Fruit fly (Drosophila melanogaster): ENCODE measurements around the gene CG10646.

CG10646 gene

DNA sequence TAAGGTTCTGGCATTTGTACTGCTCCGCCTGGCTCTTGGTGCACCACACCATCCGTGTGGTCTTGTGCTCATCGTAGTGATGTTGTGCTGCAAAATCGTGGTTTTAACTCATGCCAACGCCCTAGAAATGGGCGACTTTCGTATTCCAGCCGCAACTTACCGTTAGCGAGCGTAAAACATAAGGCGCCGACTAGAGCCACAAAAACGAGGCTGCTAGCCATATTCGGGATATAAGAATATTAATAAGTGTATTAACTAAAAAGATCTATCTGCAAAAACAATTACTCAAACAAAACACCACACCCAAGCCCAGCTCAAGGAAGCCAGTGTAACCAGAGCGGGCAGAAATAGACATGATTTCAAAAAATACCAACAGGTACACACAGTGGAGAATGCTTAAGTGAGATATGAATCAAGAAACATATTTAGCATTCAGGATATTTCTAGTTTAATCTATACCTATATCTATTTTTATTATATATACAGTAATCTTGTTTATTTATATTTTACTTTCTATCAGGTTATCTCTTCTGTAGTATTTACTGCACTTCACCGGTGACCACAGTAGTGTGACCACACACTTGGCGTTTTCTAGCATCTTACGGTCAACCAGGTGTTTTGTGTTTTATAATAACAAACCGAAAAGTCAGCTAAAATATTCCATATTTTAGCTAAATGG, 29.8 kb upstream of the CG10646 start, which contains the start of the genes Tsf2 and CG34242 (continued):
- TF ChIP-seq sc (optimal IDR thresholded peaks at IDR 0.05), result no peak
- TF ChIP-seq sc (GFP tag; optimal IDR thresholded peaks at IDR 0.05), result no peak
- TF ChIP-seq Ada2b (GFP tag; IDR thresholded peaks at IDR 0.05), result peak; percentile 95
- peak; percentile 51 for TF ChIP-seq GATAe (GFP tag; conservative IDR thresholded peaks at IDR 0.05)
- TF ChIP-seq gce (GFP tag; IDR thresholded peaks at IDR 0.05), result peak; percentile 94
- TF ChIP-seq CG10366 (GFP tag; IDR thresholded peaks at IDR 0.05), result no peak; the same call in 1 of the 2 replicates
- TF ChIP-seq bsh (GFP tag; optimal IDR thresholded peaks at IDR 0.05), result peak in 1 of 2 experiments; percentile 14
- TF ChIP-seq dati (GFP tag; IDR thresholded peaks at IDR 0.05), result no peak
- peak; percentile 52 for TF ChIP-seq MESR4 (GFP tag; optimal IDR thresholded peaks at IDR 0.05)
- no peak for TF ChIP-seq CG15073 (GFP tag; optimal IDR thresholded peaks at IDR 0.05)
- TF ChIP-seq Rx (GFP tag; IDR thresholded peaks at IDR 0.05), result peak; percentile 71
- peak; percentile 3 for TF ChIP-seq CG1602 (GFP tag; optimal IDR thresholded peaks at IDR 0.05)
- peak; percentile 92 for TF ChIP-seq fd96Cb (tag; optimal IDR thresholded peaks at IDR 0.05)
- peak in 1 of 2 experiments; percentile 33 for TF ChIP-seq Eip74EF (GFP tag; optimal IDR thresholded peaks at IDR 0.05)
- peak; percentile 18 for TF ChIP-seq CG18764 (GFP tag; optimal IDR thresholded peaks at IDR 0.05)
- TF ChIP-seq jing (GFP tag; optimal IDR thresholded peaks at IDR 0.05), result no peak
- TF ChIP-seq zen2 (GFP tag; IDR thresholded peaks at IDR 0.05; ENCODE audit: partially characterized antibody), result no peak
- TF ChIP-seq croc (GFP tag; conservative IDR thresholded peaks at IDR 0.05), result peak; percentile 91
- TF ChIP-seq eyg (GFP tag; optimal IDR thresholded peaks at IDR 0.05), result no peak
- peak; percentile 96 for TF ChIP-seq Rfx (GFP tag; IDR thresholded peaks at IDR 0.05)
- TF ChIP-seq CG9609 (GFP tag; optimal IDR thresholded peaks at IDR 0.05), result no peak
- TF ChIP-seq caup (GFP tag; optimal IDR thresholded peaks at IDR 0.05; ENCODE audit: severe bottlenecking), result peak; percentile 66
- TF ChIP-seq CG7839 (tag; optimal IDR thresholded peaks at IDR 0.05), result peak; percentile 52
- TF ChIP-seq CG2712 (tag; optimal IDR thresholded peaks at IDR 0.05), result peak; percentile 89
- TF ChIP-seq Sry-β (GFP tag; optimal IDR thresholded peaks at IDR 0.05), result no peak
- TF ChIP-seq CG8765 (GFP tag; IDR thresholded peaks at IDR 0.05), result peak; percentile 87
- TF ChIP-seq Poxn (GFP tag; IDR thresholded peaks at IDR 0.05), result peak; percentile 31; the same call in 1 of the 2 replicates
- TF ChIP-seq CG4328 (GFP tag; optimal IDR thresholded peaks at IDR 0.05), result no peak
- TF ChIP-seq pros (GFP tag; optimal IDR thresholded peaks at IDR 0.05), result no peak
- TF ChIP-seq Hr3 (GFP tag; optimal IDR thresholded peaks at IDR 0.05), result no peak
- peak; percentile 83 for TF ChIP-seq klu (GFP tag; IDR thresholded peaks at IDR 0.05)
- no peak for TF ChIP-seq CG14050 (GFP tag; IDR thresholded peaks at IDR 0.05)
- TF ChIP-seq Chrac-16 (GFP tag; optimal IDR thresholded peaks at IDR 0.05), result no peak
- TF ChIP-seq CG34224 (GFP tag; IDR thresholded peaks at IDR 0.05; ENCODE audit: partially characterized antibody), result no peak
- peak; percentile 91 for TF ChIP-seq CG11504 (tag; optimal IDR thresholded peaks at IDR 0.05)
- TF ChIP-seq Blimp-1 (GFP tag; optimal IDR thresholded peaks at IDR 0.05), result peak; percentile 72
- TF ChIP-seq trh (GFP tag; optimal IDR thresholded peaks at IDR 0.05), result no peak
- TF ChIP-seq CG15601 (tag; optimal IDR thresholded peaks at IDR 0.05), result peak; percentile 22
- TF ChIP-seq Sry-δ (GFP tag; optimal IDR thresholded peaks at IDR 0.05), result no peak
- no peak for TF ChIP-seq CG1832 (GFP tag; optimal IDR thresholded peaks at IDR 0.05)
- no peak for TF ChIP-seq CG30431 (GFP tag; optimal IDR thresholded peaks at IDR 0.05)
- TF ChIP-seq z (GFP tag; IDR thresholded peaks at IDR 0.05), result no peak
- TF ChIP-seq CG14710 (tag; optimal IDR thresholded peaks at IDR 0.05), result peak; percentile 91
- peak; percentile 64 for TF ChIP-seq unpg (GFP tag; optimal IDR thresholded peaks at IDR 0.05)
- TF ChIP-seq tx (GFP tag; optimal IDR thresholded peaks at IDR 0.05), result no peak
- no peak for TF ChIP-seq exex (tag; optimal IDR thresholded peaks at IDR 0.05)
- TF ChIP-seq trem (tag; optimal IDR thresholded peaks at IDR 0.05), result peak; percentile 88
- no peak for TF ChIP-seq Atf3 (GFP tag; optimal IDR thresholded peaks at IDR 0.05)
- TF ChIP-seq fru (optimal IDR thresholded peaks at IDR 0.05), result no peak
- no peak for TF ChIP-seq CG4707 (GFP tag; optimal IDR thresholded peaks at IDR 0.05)
